Fruit fly (Drosophila melanogaster) whole organism, embryonic: ENCODE results near the gene Chd1.
A peak's percentile ranks its signal among the peaks of the same experiment; 100 is the strongest.

Experiments used
- CG10321 ChIP-seq: fragments of 200-800 bp; sonication (Bioruptor generic); IDR thresholded peaks from 2 replicates; pipeline ENCODE4 v1.3.6; 2022; ENCODE audit warnings: missing biosample characterization, missing genetic modification characterization
- CG11398 ChIP-seq: fragments of 200-800 bp; sonication (Bioruptor generic); optimal IDR thresholded peaks from 2 replicates; lab custom pipeline; 2016; ENCODE audit warnings: missing biosample characterization, missing genetic modification characterization
- CG11723 ChIP-seq: fragments of 200-800 bp; sonication (Bioruptor generic); optimal IDR thresholded peaks from 2 replicates; lab custom pipeline; 2017; ENCODE audit warnings: missing biosample characterization, mild to moderate bottlenecking, missing genetic modification characterization
- CG1603 ChIP-seq: fragments of 200-800 bp; sonication (Bioruptor generic); optimal IDR thresholded peaks from 2 replicates; lab custom pipeline; 2019; ENCODE audit warnings: missing biosample characterization, mild to moderate bottlenecking, missing genetic modification characterization, moderate library complexity
- CG17328 ChIP-seq: fragments of 200-800 bp; sonication (Bioruptor generic); IDR thresholded peaks from 2 replicates; pipeline ENCODE4 v1.3.6; 2022; ENCODE audit warnings: missing biosample characterization, missing genetic modification characterization
- CG18599 ChIP-seq: fragments of 200-800 bp; sonication (Bioruptor generic); optimal IDR thresholded peaks from 3 replicates; lab custom pipeline; 2017; ENCODE audit warnings: missing biosample characterization, missing genetic modification characterization, mild to moderate bottlenecking, moderate library complexity, missing genetic modification reagents
- CG18764 ChIP-seq: fragments of 200-800 bp; sonication (Bioruptor generic); optimal IDR thresholded peaks from 3 replicates; lab custom pipeline; 2016; ENCODE audit warnings: missing biosample characterization, missing genetic modification characterization
- CG2712 ChIP-seq: fragments of 200-800 bp; optimal IDR thresholded peaks from 3 replicates; lab custom pipeline; 2019; ENCODE audit warnings: missing biosample characterization, mild to moderate bottlenecking, missing genetic modification characterization, moderate library complexity
- CG32767 ChIP-seq: fragments of 200-800 bp; sonication (Bioruptor generic); IDR thresholded peaks from 2 replicates; pipeline ENCODE4 v1.3.6; 2022; ENCODE audit warnings: missing biosample characterization, missing genetic modification characterization
- CG34422 ChIP-seq: fragments of 200-800 bp; sonication (Bioruptor generic); IDR thresholded peaks from 3 replicates; pipeline ENCODE4 v1.3.6; 2022; ENCODE audit warnings: missing biosample characterization, missing genetic modification characterization
- CG7839 ChIP-seq: fragments of 200-800 bp; sonication (Bioruptor generic); optimal IDR thresholded peaks from 3 replicates; lab custom pipeline; 2018; ENCODE audit warnings: missing biosample characterization, mild to moderate bottlenecking, missing genetic modification characterization, moderate library complexity
- CG8089 ChIP-seq: fragments of 200-800 bp; sonication (Bioruptor generic); optimal IDR thresholded peaks from 3 replicates; lab custom pipeline; 2016; ENCODE audit warnings: missing biosample characterization, missing genetic modification characterization
- CG8290 ChIP-seq, 3 experiments: fragments of 200-800 bp; sonication (Bioruptor generic); optimal IDR thresholded peaks; 2 replicates each; lab custom pipeline; 2016 to 2019; ENCODE audit warnings: missing biosample characterization in 3 of 3, missing genetic modification characterization in 3 of 3, mild to moderate bottlenecking in 2 of 3, moderate library complexity in 1 of 3
- CG8765 ChIP-seq: fragments of 200-800 bp; sonication (Bioruptor generic); IDR thresholded peaks from 2 replicates; pipeline ENCODE4 v1.3.6; 2022; ENCODE audit warnings: missing biosample characterization, missing genetic modification characterization
- CG8924 ChIP-seq: fragments of 200-800 bp; optimal IDR thresholded peaks from 3 replicates; lab custom pipeline; 2019; ENCODE audit warnings: missing biosample characterization, mild to moderate bottlenecking, missing genetic modification characterization, moderate library complexity
- CG9437 ChIP-seq: fragments of 200-800 bp; sonication (Bioruptor generic); optimal IDR thresholded peaks from 2 replicates; lab custom pipeline; 2018; ENCODE audit warnings: missing biosample characterization, mild to moderate bottlenecking, missing genetic modification characterization
- Drgx ChIP-seq: fragments of 200-800 bp; sonication (Bioruptor generic); IDR thresholded peaks from 2 replicates; pipeline ENCODE4 v1.3.6; 2022; ENCODE audit warnings: missing biosample characterization, missing genetic modification characterization
- HHEX ChIP-seq: fragments of 200-800 bp; sonication (Bioruptor generic); optimal IDR thresholded peaks from 3 replicates; lab custom pipeline; 2017; ENCODE audit warnings: missing biosample characterization, mild to moderate bottlenecking, missing genetic modification characterization, missing genetic modification reagents
- HLH3B ChIP-seq: fragments of 200-800 bp; sonication (Bioruptor generic); IDR thresholded peaks from 2 replicates; pipeline ENCODE4 v1.3.6; 2022; ENCODE audit warnings: missing biosample characterization, missing genetic modification characterization
- Med ChIP-seq: fragments of 200-800 bp; sonication (Bioruptor generic); peaks from one replicate; lab custom pipeline; 2016; ENCODE audit warnings: missing biosample characterization, missing genetic modification characterization, mild to moderate bottlenecking, inconsistent platforms, moderate library complexity
- NC2β ChIP-seq: fragments of 200-800 bp; sonication (Bioruptor generic); optimal IDR thresholded peaks from 2 replicates; lab custom pipeline; 2016; ENCODE audit warnings: missing biosample characterization, missing genetic modification characterization
- Oaz ChIP-seq: fragments of 200-800 bp; sonication (Bioruptor generic); IDR thresholded peaks from 2 replicates; pipeline ENCODE4 v1.3.6; 2022; ENCODE audit warnings: missing biosample characterization, missing genetic modification characterization
- Pdp1 ChIP-seq, 2 experiments: fragments of 200-800 bp; sonication (Bioruptor generic); optimal IDR thresholded peaks; 3 replicates each; lab custom pipeline; 2016; ENCODE audit warnings: missing biosample characterization in 2 of 2, missing genetic modification characterization in 2 of 2, mild to moderate bottlenecking in 1 of 2, moderate library complexity in 1 of 2
- Poxn ChIP-seq: fragments of 200-800 bp; sonication (Bioruptor generic); IDR thresholded peaks from 2 replicates; pipeline ENCODE4 v1.3.6; 2022; ENCODE audit warnings: missing biosample characterization, missing genetic modification characterization
- Ptx1 ChIP-seq: fragments of 200-800 bp; sonication (Bioruptor generic); IDR thresholded peaks from 2 replicates; pipeline ENCODE4 v1.3.6; 2022; ENCODE audit warnings: missing biosample characterization, missing genetic modification characterization
- Rfx ChIP-seq: fragments of 200-800 bp; sonication (Bioruptor generic); IDR thresholded peaks from 2 replicates; pipeline ENCODE4 v1.3.6; 2022; ENCODE audit warnings: missing biosample characterization, missing genetic modification characterization
- Six4 ChIP-seq: fragments of 200-800 bp; sonication (Bioruptor generic); optimal IDR thresholded peaks from 2 replicates; lab custom pipeline; 2016; ENCODE audit warnings: missing biosample characterization, missing genetic modification characterization
- Usf ChIP-seq: fragments of 200-800 bp; sonication (Bioruptor generic); optimal IDR thresholded peaks from 2 replicates; lab custom pipeline; 2017; ENCODE audit warnings: missing genotype, missing biosample characterization, missing genetic modification characterization
- abd-A ChIP-seq: fragments of 200-800 bp; sonication (Bioruptor generic); optimal IDR thresholded peaks from 3 replicates; lab custom pipeline; 2019; ENCODE audit warnings: missing biosample characterization, mild to moderate bottlenecking, missing genetic modification characterization, moderate library complexity
- ara ChIP-seq: fragments of 200-800 bp; sonication (Bioruptor generic); IDR thresholded peaks from 2 replicates; pipeline ENCODE4 v1.3.6; 2022; ENCODE audit warnings: missing biosample characterization, missing genetic modification characterization
- btn ChIP-seq: fragments of 200-800 bp; sonication (Bioruptor generic); optimal IDR thresholded peaks from 2 replicates; lab custom pipeline; 2016; ENCODE audit warnings: missing biosample characterization, missing genetic modification characterization
- cad ChIP-seq: fragments of >200 bp; optimal IDR thresholded peaks from 2 replicates; lab custom pipeline; 2017; ENCODE audit warnings: missing biosample characterization, missing genetic modification characterization
- da ChIP-seq: fragments of 200-800 bp; sonication (Bioruptor generic); optimal IDR thresholded peaks from 2 replicates; lab custom pipeline; 2016; ENCODE audit warnings: missing biosample characterization, missing genetic modification characterization
- exex ChIP-seq: fragments of 200-800 bp; sonication (Bioruptor generic); optimal IDR thresholded peaks from 4 replicates; lab custom pipeline; 2018; ENCODE audit warnings: missing biosample characterization, mild to moderate bottlenecking, missing genetic modification characterization, moderate library complexity
- gcm2 ChIP-seq: fragments of 200-800 bp; sonication (Bioruptor generic); optimal IDR thresholded peaks from 2 replicates; lab custom pipeline; 2016; ENCODE audit warnings: missing biosample characterization, missing genetic modification characterization
- gro ChIP-seq: fragments of 200-800 bp; sonication (Bioruptor generic); optimal IDR thresholded peaks from 2 replicates; lab custom pipeline; 2016; ENCODE audit warnings: missing biosample characterization, missing genetic modification characterization
- hb ChIP-seq: fragments of 200-800 bp; sonication (Bioruptor generic); IDR thresholded peaks from 3 replicates; pipeline ENCODE4 v1.3.6; 2022; ENCODE audit warnings: missing biosample characterization, missing genetic modification characterization; ENCODE audit not compliant: partially characterized antibody
- ken ChIP-seq: fragments of 200-800 bp; sonication (Bioruptor generic); IDR thresholded peaks from 3 replicates; pipeline ENCODE4 v1.3.6; 2022; ENCODE audit warnings: missing biosample characterization, missing genetic modification characterization
- luna ChIP-seq: fragments of 200-800 bp; sonication (Bioruptor generic); optimal IDR thresholded peaks from 2 replicates; lab custom pipeline; 2016; ENCODE audit warnings: missing biosample characterization, missing genetic modification characterization
- nerfin-1 ChIP-seq: fragments of 200-800 bp; sonication (Bioruptor generic); optimal IDR thresholded peaks from 3 replicates; lab custom pipeline; 2019; ENCODE audit warnings: missing biosample characterization, mild to moderate bottlenecking, missing genetic modification characterization, moderate library complexity
- nom ChIP-seq: fragments of 200-800 bp; sonication (Bioruptor generic); optimal IDR thresholded peaks from 2 replicates; lab custom pipeline; 2017; ENCODE audit warnings: missing biosample characterization, missing genetic modification characterization, mild to moderate bottlenecking, moderate library complexity, missing genetic modification reagents
- oc ChIP-seq: fragments of 200-800 bp; sonication (Bioruptor generic); optimal IDR thresholded peaks from 2 replicates; lab custom pipeline; 2018; ENCODE audit warnings: missing biosample characterization, mild to moderate bottlenecking, missing genetic modification characterization, moderate library complexity
- row ChIP-seq: fragments of 200-800 bp; sonication (Bioruptor generic); IDR thresholded peaks from 3 replicates; pipeline ENCODE4 v1.3.6; 2022; ENCODE audit warnings: missing biosample characterization, missing genetic modification characterization
- sd ChIP-seq: fragments of 200-800 bp; sonication (Bioruptor generic); optimal IDR thresholded peaks from 3 replicates; lab custom pipeline; 2018; ENCODE audit warnings: missing biosample characterization, mild to moderate bottlenecking, missing genetic modification characterization, moderate library complexity
- sens ChIP-seq: fragments of 200-800 bp; sonication (Bioruptor generic); peaks from one replicate; lab custom pipeline; 2016; ENCODE audit warnings: missing biosample characterization, missing genetic modification characterization
- tll ChIP-seq, 2 experiments: fragments of 200-800 bp in 1 of 2; fragments of >200 bp in 1 of 2; sonication (Bioruptor generic) in 1 of 2; optimal IDR thresholded peaks; 2 replicates each; lab custom pipeline; 2017 to 2019; ENCODE audit warnings: missing biosample characterization in 2 of 2, missing genetic modification characterization in 2 of 2, mild to moderate bottlenecking in 1 of 2, moderate library complexity in 1 of 2
- zf30C ChIP-seq: fragments of 200-800 bp; sonication (Bioruptor generic); optimal IDR thresholded peaks from 3 replicates; lab custom pipeline; 2018; ENCODE audit warnings: missing biosample characterization, mild to moderate bottlenecking, missing genetic modification characterization
- zfh1 ChIP-seq: fragments of 200-800 bp; sonication (Bioruptor generic); IDR thresholded peaks from 3 replicates; pipeline ENCODE4 v1.3.6; 2022; ENCODE audit warnings: missing biosample characterization, missing genetic modification characterization

Chd1 gene

dm6 chr2L:3005483-3005882, 18.0 kb upstream of the Chd1 start (continued):
- no peak for TF ChIP-seq CG11398 (GFP tag; lab: Kevin White, UChicago)
- peak in 1 of 2 experiments; percentile 77 for TF ChIP-seq tll (GFP tag; optimal IDR thresholded peaks at IDR 0.05; lab: Kevin White, UChicago)
- TF ChIP-seq da (GFP tag; lab: Kevin White, UChicago): no peak
- TF ChIP-seq Pdp1 (GFP tag; optimal IDR thresholded peaks at IDR 0.05; lab: Kevin White, UChicago): peak in 1 of 2 experiments; percentile 43
- TF ChIP-seq cad (GFP tag; lab: Kevin White, UChicago): peak; percentile 96
- TF ChIP-seq CG8290 (GFP tag; optimal IDR thresholded peaks at IDR 0.05; lab: Kevin White, UChicago): no peak
- no peak for TF ChIP-seq CG8290 (tag; optimal IDR thresholded peaks at IDR 0.05; lab: Kevin White, UChicago)
- TF ChIP-seq CG7839 (tag; lab: Kevin White, UChicago): no peak
- no peak for TF ChIP-seq CG8089 (GFP tag; lab: Kevin White, UChicago)
- no peak for TF ChIP-seq NC2β (GFP tag; lab: Kevin White, UChicago)
- no peak for TF ChIP-seq abd-A
- no peak for TF ChIP-seq CG18764
- no peak for TF ChIP-seq CG10321 (GFP tag; lab: Robert Waterston, UW)

- TF ChIP-seq zfh1 (GFP tag; lab: Robert Waterston, UW) (no peak), Drgx (GFP tag; lab: Robert Waterston, UW) (0 out of 2 replicates have a peak, but pooled peaks have one; percentile 15), nom (GFP tag; lab: Kevin White, UChicago) (peak; percentile 25), Poxn (GFP tag; lab: Robert Waterston, UW) (no peak), sd (tag; lab: Kevin White, UChicago) (peak; percentile 52), oc (tag; lab: Kevin White, UChicago) (no peak), CG1603 (tag; lab: Kevin White, UChicago) (peak; percentile 26), sens (GFP tag; lab: Kevin White, UChicago) (peak; percentile 58), hb (GFP tag; lab: Robert Waterston, UW) (no peak), Med (peak; percentile 77), ken (GFP tag; lab: Robert Waterston, UW) (0 out of 3 replicates have a peak, but pooled peaks have one; percentile 29), da (GFP tag; lab: Kevin White, UChicago) (no peak), zf30C (GFP tag; lab: Kevin White, UChicago) (peak; percentile 30), Oaz (GFP tag; lab: Robert Waterston, UW) (no peak), CG34422 (GFP tag; lab: Robert Waterston, UW) (0 out of 3 replicates have a peak, but pooled peaks have one; percentile 20), row (GFP tag; lab: Robert Waterston, UW) (peak; percentile 20; the same call in 1 of the 3 replicates), CG17328 (GFP tag; lab: Robert Waterston, UW) (0 out of 2 replicates have a peak, but pooled peaks have one; percentile 22), ara (GFP tag; lab: Robert Waterston, UW) (0 out of 2 replicates have a peak, but pooled peaks have one; percentile 27), exex (no peak), CG2712 (peak; percentile 1)
- TF ChIP-seq, all 482 proteins: peak for 13
Measured at dm6 chr2L:3004601-3005000, 17.1 kb upstream of the Chd1 start.

dm6 chr2L:3003399-3003798, 15.9 kb upstream of the Chd1 start:
- TF ChIP-seq btn (GFP tag; lab: Kevin White, UChicago): peak; percentile 30
- TF ChIP-seq Rfx: no peak
- no peak for TF ChIP-seq gro
- peak; percentile 20 for TF ChIP-seq CG11723 (GFP tag; lab: Kevin White, UChicago)
- TF ChIP-seq CG8924: peak; percentile 65
- no peak for TF ChIP-seq CG8765
- no peak for TF ChIP-seq gcm2 (GFP tag; lab: Kevin White, UChicago)
- TF ChIP-seq CG34422 (GFP tag; lab: Robert Waterston, UW): no peak
- 0 out of 2 replicates have a peak, but pooled peaks have one; percentile 13 for TF ChIP-seq CG32767 (GFP tag; lab: Robert Waterston, UW)
- no peak for TF ChIP-seq Usf
- peak; percentile 52 for TF ChIP-seq nerfin-1 (tag; lab: Kevin White, UChicago)
- TF ChIP-seq Ptx1 (GFP tag; lab: Robert Waterston, UW): peak; percentile 68
- TF ChIP-seq zfh1 (GFP tag; lab: Robert Waterston, UW): 0 out of 3 replicates have a peak, but pooled peaks have one; percentile 32
- TF ChIP-seq CG9437 (GFP tag; lab: Kevin White, UChicago): peak; percentile 40
- peak; percentile 61 for TF ChIP-seq HLH3B (GFP tag; lab: Robert Waterston, UW)
- peak; percentile 55 for TF ChIP-seq HHEX (GFP tag; lab: Kevin White, UChicago)
- no peak for TF ChIP-seq luna (GFP tag; lab: Kevin White, UChicago)
- TF ChIP-seq Six4 (GFP tag; lab: Kevin White, UChicago): peak; percentile 45
- TF ChIP-seq CG18599: peak; percentile 41
- TF ChIP-seq CG1603 (tag; lab: Kevin White, UChicago): peak; percentile 76
